Fruit fly (Drosophila melanogaster) whole organism, embryonic: ENCODE measurements around the gene unc-119.
A peak's percentile ranks its signal among the peaks of the same experiment; 100 is the strongest.

Experiments used
- Atf3 ChIP-seq: fragments of 200-800 bp; sonication (Bioruptor generic); optimal IDR thresholded peaks from 3 replicates; lab custom pipeline; 2016; ENCODE audit warnings: missing biosample characterization, missing genetic modification characterization
- CG11696 ChIP-seq: fragments of 200-800 bp; sonication (Bioruptor generic); IDR thresholded peaks from 2 replicates; pipeline ENCODE4 v1.3.6; 2022; ENCODE audit warnings: missing biosample characterization, missing genetic modification characterization
- CG15479 ChIP-seq: fragments of 200-800 bp; sonication (Bioruptor generic); optimal IDR thresholded peaks from 3 replicates; lab custom pipeline; 2019; ENCODE audit warnings: missing biosample characterization, mild to moderate bottlenecking, missing genetic modification characterization, moderate library complexity
- CG17385 ChIP-seq: fragments of 200-800 bp; sonication (Bioruptor generic); optimal IDR thresholded peaks from 3 replicates; lab custom pipeline; 2018; ENCODE audit warnings: missing biosample characterization, mild to moderate bottlenecking, missing genetic modification characterization
- CG2199 ChIP-seq: fragments of 200-800 bp; sonication (Bioruptor generic); IDR thresholded peaks from 3 replicates; pipeline ENCODE4 v1.3.6; 2022; ENCODE audit warnings: missing biosample characterization, missing genetic modification characterization
- CG2712 ChIP-seq: fragments of 200-800 bp; optimal IDR thresholded peaks from 3 replicates; lab custom pipeline; 2019; ENCODE audit warnings: missing biosample characterization, mild to moderate bottlenecking, missing genetic modification characterization, moderate library complexity
- CG3838 ChIP-seq: fragments of 200-800 bp; sonication (Bioruptor generic); optimal IDR thresholded peaks from 3 replicates; lab custom pipeline; 2016; ENCODE audit warnings: missing biosample characterization, missing genetic modification characterization
- CG6683 ChIP-seq: fragments of 200-800 bp; sonication (Bioruptor generic); optimal IDR thresholded peaks from 2 replicates; lab custom pipeline; 2017; ENCODE audit warnings: missing biosample characterization, mild to moderate bottlenecking, missing genetic modification characterization, missing genetic modification reagents
- CG7839 ChIP-seq: fragments of 200-800 bp; sonication (Bioruptor generic); optimal IDR thresholded peaks from 3 replicates; lab custom pipeline; 2018; ENCODE audit warnings: missing biosample characterization, mild to moderate bottlenecking, missing genetic modification characterization, moderate library complexity
- CTCF ChIP-seq: fragments of 200-800 bp; sonication (Bioruptor generic); optimal IDR thresholded peaks from 2 replicates; lab custom pipeline; 2017; ENCODE audit warnings: missing biosample characterization, mild to moderate bottlenecking, missing genetic modification characterization, moderate library complexity
- D ChIP-seq, 2 experiments: fragments of 200-800 bp in 1 of 2; fragments of >200 bp in 1 of 2; sonication (Bioruptor generic) in 1 of 2; optimal IDR thresholded peaks; 2 replicates in 1 of 2; 3 replicates in 1 of 2; lab custom pipeline; 2017; ENCODE audit warnings: mild to moderate bottlenecking in 1 of 2, missing biosample characterization in 1 of 2, missing genetic modification characterization in 1 of 2, missing genetic modification reagents in 1 of 2
- Hand ChIP-seq: fragments of 200-800 bp; sonication (Bioruptor generic); optimal IDR thresholded peaks from 2 replicates; lab custom pipeline; 2017; ENCODE audit warnings: mild to moderate bottlenecking, missing biosample characterization, missing genetic modification reagents, missing genetic modification characterization
- HmgD ChIP-seq: fragments of 200-800 bp; sonication (Bioruptor generic); optimal IDR thresholded peaks from 3 replicates; lab custom pipeline; 2016; ENCODE audit warnings: missing biosample characterization, missing genetic modification characterization
- Hsf ChIP-seq: fragments of 200-800 bp; sonication (Bioruptor generic); optimal IDR thresholded peaks from 3 replicates; lab custom pipeline; 2016; ENCODE audit warnings: missing biosample characterization, missing genetic modification characterization
- Jarid2 ChIP-seq: fragments of 200-800 bp; sonication (Bioruptor generic); optimal IDR thresholded peaks from 3 replicates; lab custom pipeline; 2017; ENCODE audit warnings: mild to moderate bottlenecking, missing biosample characterization, missing genetic modification reagents, missing genetic modification characterization
- Lim3 ChIP-seq: fragments of 200-800 bp; sonication (Bioruptor generic); IDR thresholded peaks from 2 replicates; pipeline ENCODE4 v1.3.6; 2022; ENCODE audit warnings: missing biosample characterization, missing genetic modification characterization
- Med ChIP-seq: fragments of 200-800 bp; sonication (Bioruptor generic); peaks from one replicate; lab custom pipeline; 2016; ENCODE audit warnings: missing biosample characterization, missing genetic modification characterization, mild to moderate bottlenecking, inconsistent platforms, moderate library complexity
- NC2α ChIP-seq: fragments of 200-800 bp; sonication (Bioruptor generic); optimal IDR thresholded peaks from 2 replicates; lab custom pipeline; 2016; ENCODE audit warnings: missing biosample characterization, missing genetic modification characterization
- NFAT ChIP-seq: fragments of 200-800 bp; sonication (Bioruptor generic); IDR thresholded peaks from 2 replicates; pipeline ENCODE4 v1.3.6; 2022; ENCODE audit warnings: missing biosample characterization, missing genetic modification characterization
- Oli ChIP-seq: fragments of 200-800 bp; sonication (Bioruptor generic); optimal IDR thresholded peaks from 2 replicates; lab custom pipeline; 2018; ENCODE audit warnings: missing biosample characterization, mild to moderate bottlenecking, missing genetic modification characterization, moderate library complexity
- Sox102F ChIP-seq: fragments of 200-800 bp; sonication (Bioruptor generic); optimal IDR thresholded peaks from 2 replicates; lab custom pipeline; 2018; ENCODE audit warnings: missing biosample characterization, mild to moderate bottlenecking, missing genetic modification characterization, moderate library complexity
- Xbp1 ChIP-seq: fragments of 200-800 bp; sonication (Bioruptor generic); optimal IDR thresholded peaks from 3 replicates; lab custom pipeline; 2016; ENCODE audit warnings: missing biosample characterization, mild to moderate bottlenecking, missing genetic modification characterization
- cg ChIP-seq: fragments of 200-800 bp; sonication (Bioruptor generic); optimal IDR thresholded peaks from 3 replicates; lab custom pipeline; 2019; ENCODE audit warnings: missing biosample characterization, mild to moderate bottlenecking, missing genetic modification characterization, moderate library complexity
- chinmo ChIP-seq: fragments of 200-800 bp; sonication (Bioruptor generic); IDR thresholded peaks from 4 replicates; pipeline ENCODE4 v1.3.6; 2022; ENCODE audit warnings: missing biosample characterization, missing genetic modification characterization; ENCODE audit not compliant: partially characterized antibody
- dimm ChIP-seq: fragments of 200-800 bp; sonication (Bioruptor generic); IDR thresholded peaks from 2 replicates; pipeline ENCODE4 v1.3.6; 2022; ENCODE audit warnings: missing biosample characterization, missing genetic modification characterization
- dmrt11E ChIP-seq: fragments of 200-800 bp; sonication (Bioruptor generic); optimal IDR thresholded peaks from 3 replicates; lab custom pipeline; 2018; ENCODE audit warnings: missing biosample characterization, mild to moderate bottlenecking, missing genetic modification characterization, moderate library complexity
- exex ChIP-seq: fragments of 200-800 bp; sonication (Bioruptor generic); optimal IDR thresholded peaks from 4 replicates; lab custom pipeline; 2018; ENCODE audit warnings: missing biosample characterization, mild to moderate bottlenecking, missing genetic modification characterization, moderate library complexity
- eyg ChIP-seq: fragments of 200-800 bp; sonication (Bioruptor generic); optimal IDR thresholded peaks from 3 replicates; lab custom pipeline; 2016; ENCODE audit warnings: missing biosample characterization, missing genetic modification characterization
- fu2 ChIP-seq: fragments of 200-800 bp; sonication (Bioruptor generic); optimal IDR thresholded peaks from 2 replicates; lab custom pipeline; 2016; ENCODE audit warnings: missing biosample characterization, missing genetic modification characterization
- gce ChIP-seq: fragments of 200-800 bp; sonication (Bioruptor generic); IDR thresholded peaks from 3 replicates; pipeline ENCODE4 v1.3.6; 2022; ENCODE audit warnings: missing biosample characterization, missing genetic modification characterization
- grn ChIP-seq: fragments of 200-800 bp; sonication (Bioruptor generic); optimal IDR thresholded peaks from 3 replicates; lab custom pipeline; 2017; ENCODE audit warnings: missing biosample characterization, missing genetic modification characterization
- hth ChIP-seq: fragments of >200 bp; optimal IDR thresholded peaks from 2 replicates; lab custom pipeline; 2017; ENCODE audit warnings: inconsistent platforms
- jumu ChIP-seq: fragments of 200-800 bp; sonication (Bioruptor generic); optimal IDR thresholded peaks from 3 replicates; lab custom pipeline; 2016; ENCODE audit warnings: missing biosample characterization, missing genetic modification characterization
- pfk ChIP-seq: fragments of 200-800 bp; sonication (Bioruptor generic); optimal IDR thresholded peaks from 2 replicates; lab custom pipeline; 2018; ENCODE audit warnings: missing biosample characterization, mild to moderate bottlenecking, missing genetic modification characterization, moderate library complexity
- repo ChIP-seq: fragments of 200-800 bp; sonication (Bioruptor generic); optimal IDR thresholded peaks from 2 replicates; lab custom pipeline; 2016; ENCODE audit warnings: missing biosample characterization, missing genetic modification characterization
- sd ChIP-seq: fragments of 200-800 bp; sonication (Bioruptor generic); optimal IDR thresholded peaks from 3 replicates; lab custom pipeline; 2018; ENCODE audit warnings: missing biosample characterization, mild to moderate bottlenecking, missing genetic modification characterization, moderate library complexity
- sens-2 ChIP-seq: fragments of 200-800 bp; sonication (Bioruptor generic); IDR thresholded peaks from 2 replicates; pipeline ENCODE4 v1.3.6; 2022; ENCODE audit warnings: missing biosample characterization, missing genetic modification characterization
- sqz ChIP-seq: fragments of 200-800 bp; sonication (Bioruptor generic); optimal IDR thresholded peaks from 3 replicates; lab custom pipeline; 2018; ENCODE audit warnings: missing biosample characterization, mild to moderate bottlenecking, missing genetic modification characterization
- sug ChIP-seq: fragments of 200-800 bp; optimal IDR thresholded peaks from 2 replicates; lab custom pipeline; 2019; ENCODE audit warnings: missing biosample characterization, mild to moderate bottlenecking, missing genetic modification characterization, moderate library complexity
- tna ChIP-seq: fragments of 200-800 bp; sonication (Bioruptor generic); IDR thresholded peaks from 2 replicates; pipeline ENCODE4 v1.3.6; 2022; ENCODE audit warnings: missing biosample characterization, missing genetic modification characterization; ENCODE audit not compliant: partially characterized antibody

The unc-119 gene

DNA sequence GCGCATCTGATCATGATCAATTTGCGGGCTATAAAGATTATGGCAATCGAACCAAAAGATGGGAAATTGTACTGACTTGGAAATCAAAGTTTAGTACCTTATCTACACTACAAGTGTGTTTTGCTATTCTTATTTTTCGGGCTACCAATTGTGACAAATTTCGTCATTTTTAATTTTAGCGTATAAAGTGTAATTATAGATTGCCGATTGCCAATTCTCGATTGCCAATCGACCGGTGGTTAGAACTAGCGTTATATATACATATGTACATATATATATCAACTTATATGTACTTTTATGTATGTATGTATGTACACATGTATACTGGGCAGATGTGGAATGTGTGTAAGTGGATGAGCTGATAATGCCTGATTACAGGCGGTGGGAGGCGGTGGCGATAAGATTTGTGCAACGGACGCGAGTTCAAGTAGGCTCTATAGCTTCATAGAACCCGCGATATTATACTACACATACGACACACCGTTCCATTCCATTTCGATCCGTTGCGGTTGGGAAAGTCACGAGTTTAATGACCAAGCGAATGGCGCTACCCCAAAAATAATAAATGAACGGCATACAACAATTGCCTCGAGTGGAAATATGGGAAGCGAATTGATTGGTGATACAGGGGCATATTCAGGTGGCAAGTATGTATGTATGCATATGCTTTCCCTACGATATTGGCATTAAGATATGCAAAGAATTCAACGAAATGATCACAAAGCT lies 25.0 kb upstream of the unc-119 start:
- TF ChIP-seq CG2199 (peak; percentile 46; the same call in 1 of the 3 replicates), CTCF (GFP tag; lab: Kevin White, UChicago) (no peak), tna (GFP tag; lab: Robert Waterston, UW) (no peak), CG11696 (GFP tag; lab: Robert Waterston, UW) (no peak), HmgD (GFP tag; lab: Kevin White, UChicago) (no peak), fu2 (GFP tag; lab: Kevin White, UChicago) (no peak), hth (lab: Kevin White, UChicago) (no peak), cg (peak; percentile 31), Hand (GFP tag; lab: Kevin White, UChicago) (no peak), CG6683 (GFP tag; lab: Kevin White, UChicago) (no peak), CG3838 (no peak), Lim3 (GFP tag; lab: Robert Waterston, UW) (no peak), Jarid2 (GFP tag; lab: Kevin White, UChicago) (no peak), Atf3 (GFP tag; lab: Kevin White, UChicago) (no peak), sens-2 (GFP tag; lab: Robert Waterston, UW) (0 out of 2 replicates have a peak, but pooled peaks have one; percentile 8), D (optimal IDR thresholded peaks at IDR 0.05; lab: Kevin White, UChicago) (no peak), D (GFP tag; optimal IDR thresholded peaks at IDR 0.05; lab: Kevin White, UChicago) (no peak), Hsf (GFP tag; lab: Kevin White, UChicago) (no peak), sd (tag; lab: Kevin White, UChicago) (peak; percentile 71), sqz (no peak), chinmo (0 out of 4 replicates have a peak, but pooled peaks have one; percentile 46), eyg (GFP tag; lab: Kevin White, UChicago) (no peak), dmrt11E (tag; lab: Kevin White, UChicago) (no peak), sug (tag; lab: Kevin White, UChicago) (peak; percentile 83), exex (tag; lab: Kevin White, UChicago) (peak; percentile 91), dimm (GFP tag; lab: Robert Waterston, UW) (no peak), CG15479 (GFP tag; lab: Kevin White, UChicago) (peak; percentile 30), pfk (GFP tag; lab: Kevin White, UChicago) (peak; percentile 89), Xbp1 (GFP tag; lab: Kevin White, UChicago) (no peak), gce (GFP tag; lab: Robert Waterston, UW) (no peak), repo (GFP tag; lab: Kevin White, UChicago) (no peak), CG17385 (GFP tag; lab: Kevin White, UChicago) (no peak), CG2712 (no peak), grn (GFP tag; lab: Kevin White, UChicago) (peak; percentile 82), CG7839 (tag; lab: Kevin White, UChicago) (no peak), jumu (GFP tag; lab: Kevin White, UChicago) (no peak), NFAT (GFP tag; lab: Robert Waterston, UW) (no peak), Oli (tag; lab: Kevin White, UChicago) (no peak), NC2α (GFP tag; lab: Kevin White, UChicago) (no peak), Sox102F (GFP tag; lab: Kevin White, UChicago) (no peak), Med (GFP tag; lab: Kevin White, UChicago) (peak; percentile 50)
